Fruit fly (Drosophila melanogaster): ENCODE results near the gene RfC4.

DNA sequence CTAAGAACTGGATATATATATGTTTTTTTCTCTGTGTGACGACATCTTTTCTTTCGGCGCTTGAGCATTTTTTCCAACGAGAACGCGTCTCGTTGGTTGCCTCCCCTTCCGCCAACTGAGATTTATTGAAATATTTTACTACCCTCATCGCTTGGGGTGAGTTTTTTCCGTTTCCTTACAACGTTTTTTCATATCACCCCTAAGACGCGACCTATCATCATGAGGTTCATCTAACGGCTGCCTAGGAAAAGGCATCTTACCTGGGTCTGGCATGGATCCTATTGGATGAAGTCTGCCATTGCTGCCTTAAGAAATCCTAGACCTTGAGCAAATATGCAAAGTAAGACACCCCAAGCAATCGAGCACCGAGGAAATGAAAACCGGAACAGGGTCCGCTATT is 23.4 kb upstream of the RfC4 start:
- TF ChIP-seq rn (GFP tag; IDR thresholded peaks at IDR 0.05) (no peak), Ets98B (GFP tag; IDR thresholded peaks at IDR 0.05) (no peak), CG34367 (tag; optimal IDR thresholded peaks at IDR 0.05) (no peak), Pif1A (GFP tag; optimal IDR thresholded peaks at IDR 0.05) (no peak), CG10348 (GFP tag; IDR thresholded peaks at IDR 0.05) (no peak), gl (tag; optimal IDR thresholded peaks at IDR 0.05) (no peak), Pif1B (GFP tag; optimal IDR thresholded peaks at IDR 0.05) (no peak), CG14655 (GFP tag; optimal IDR thresholded peaks at IDR 0.05) (no peak), CG15710 (tag; optimal IDR thresholded peaks at IDR 0.05) (no peak), CG8301 (tag; optimal IDR thresholded peaks at IDR 0.05) (no peak), CG13204 (GFP tag; optimal IDR thresholded peaks at IDR 0.05) (no peak)
